Worm (Caenorhabditis elegans) whole organism, L2 larva: ENCODE results near the gene Y32B12B.1.

Experiments
- blmp-1 ChIP-seq: sonication (generic microtip); optimal IDR thresholded peaks from 2 replicates; lab custom pipeline; 2017; ENCODE audit warnings: missing genetic modification characterization, mild to moderate bottlenecking, missing compliant biosample characterization, antibody characterized with exemption, moderate library complexity; ENCODE audit not compliant: insufficient read depth
- egl-27 ChIP-seq: sonication (generic microtip); optimal IDR thresholded peaks from 3 replicates; lab custom pipeline; 2017; ENCODE audit warnings: missing biosample characterization, missing genetic modification reagents, missing genetic modification characterization
- lin-39 ChIP-seq: fragments of 150-350 bp; optimal IDR thresholded peaks from 2 replicates; lab custom pipeline; 2014; ENCODE audit warnings: missing biosample characterization, missing genetic modification reagents, missing genetic modification characterization
- lsy-2 ChIP-seq, 2 experiments: fragments of 150-350 bp in 1 of 2; sonication (generic microtip) in 1 of 2; optimal IDR thresholded peaks; 2 replicates each; lab custom pipeline; 2014 to 2017; ENCODE audit warnings: missing biosample characterization in 2 of 2, missing genetic modification characterization in 2 of 2
- nhr-10 ChIP-seq: sonication (generic microtip); optimal IDR thresholded peaks from 2 replicates; lab custom pipeline; 2017; ENCODE audit warnings: missing biosample characterization, missing genetic modification characterization
- nhr-25 ChIP-seq: fragments of 150-350 bp; sonication (generic microtip); optimal IDR thresholded peaks from 3 replicates; lab custom pipeline; 2014; ENCODE audit warnings: missing biosample characterization, missing genetic modification characterization
- skn-1 ChIP-seq: sonication (generic microtip); optimal IDR thresholded peaks from 2 replicates; lab custom pipeline; 2017; ENCODE audit warnings: missing biosample characterization, missing genetic modification characterization
- zag-1 ChIP-seq: fragments of 150-350 bp; optimal IDR thresholded peaks from 2 replicates; lab custom pipeline; 2014; ENCODE audit warnings: missing biosample characterization, missing genetic modification characterization
- ztf-4 ChIP-seq: fragments of 150-350 bp; optimal IDR thresholded peaks from 2 replicates; lab custom pipeline; 2014; ENCODE audit warnings: missing biosample characterization, missing genetic modification characterization

ce11 chrV:16582973-16583372, 46.2 kb downstream of the Y32B12B.1 start, which contains the start of gene str-150:
- no peak for TF ChIP-seq blmp-1 (tag; lab: Kevin White, UChicago)
- TF ChIP-seq nhr-25 (tag; lab: Kevin White, UChicago): no peak
- no peak for TF ChIP-seq skn-1 (tag; lab: Kevin White, UChicago)
- no peak for TF ChIP-seq nhr-10 (tag; lab: Kevin White, UChicago)
- TF ChIP-seq ztf-4 (tag; lab: Kevin White, UChicago): no peak
- TF ChIP-seq zag-1 (tag; lab: Kevin White, UChicago): no peak
- TF ChIP-seq lsy-2 (tag; optimal IDR thresholded peaks at IDR 0.05; lab: Kevin White, UChicago): no peak
- TF ChIP-seq lin-39 (tag; lab: Kevin White, UChicago): no peak
- no peak for TF ChIP-seq egl-27 (tag; lab: Kevin White, UChicago)
